Worm (Caenorhabditis elegans) whole organism, L4/young adult: ENCODE data around the gene ZK381.8.

Source experiments
- dao-5 ChIP-seq: sonication (generic microtip); optimal IDR thresholded peaks from 2 replicates; lab custom pipeline; 2016; ENCODE audit warnings: missing genotype, missing genetic modification characterization, moderate library complexity, missing compliant biosample characterization
- him-1 ChIP-seq: sonication (generic microtip); optimal IDR thresholded peaks from 2 replicates; lab custom pipeline; 2016; ENCODE audit warnings: missing genotype, missing genetic modification reagents, missing genetic modification characterization, missing compliant biosample characterization

DNA sequence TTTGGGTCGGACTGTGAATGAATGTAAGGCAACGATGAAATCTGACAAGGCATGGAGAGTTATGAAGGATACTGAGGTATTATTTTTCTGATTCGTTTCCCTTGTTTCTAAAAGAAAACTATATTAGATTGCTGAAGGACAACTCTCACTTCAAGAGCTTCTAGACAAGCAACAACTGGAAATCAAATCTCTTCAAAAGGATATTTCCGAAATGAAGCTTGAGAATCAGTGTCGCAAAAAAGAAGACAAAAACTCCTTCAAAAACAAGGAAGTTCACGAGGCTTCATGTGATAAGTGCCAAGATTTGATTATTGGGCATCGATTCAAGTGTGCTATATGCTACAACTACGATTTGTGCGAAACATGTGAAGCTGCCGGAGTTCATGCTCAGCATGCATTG lies 48.5 kb upstream of the ZK381.8 start:
- TF ChIP-seq dao-5 (tag; lab: Kevin White, UChicago) (no peak), him-1 (no peak)
